Fruit fly (Drosophila melanogaster) whole organism, larva: ENCODE measurements around the gene CG4297.

Experiments
- noc ChIP-seq: fragments of 200-800 bp; sonication (Bioruptor generic); optimal IDR thresholded peaks from 3 replicates; lab custom pipeline; 2019; ENCODE audit warnings: missing biosample characterization, mild to moderate bottlenecking, missing genetic modification characterization, moderate library complexity

CG4297 gene

DNA sequence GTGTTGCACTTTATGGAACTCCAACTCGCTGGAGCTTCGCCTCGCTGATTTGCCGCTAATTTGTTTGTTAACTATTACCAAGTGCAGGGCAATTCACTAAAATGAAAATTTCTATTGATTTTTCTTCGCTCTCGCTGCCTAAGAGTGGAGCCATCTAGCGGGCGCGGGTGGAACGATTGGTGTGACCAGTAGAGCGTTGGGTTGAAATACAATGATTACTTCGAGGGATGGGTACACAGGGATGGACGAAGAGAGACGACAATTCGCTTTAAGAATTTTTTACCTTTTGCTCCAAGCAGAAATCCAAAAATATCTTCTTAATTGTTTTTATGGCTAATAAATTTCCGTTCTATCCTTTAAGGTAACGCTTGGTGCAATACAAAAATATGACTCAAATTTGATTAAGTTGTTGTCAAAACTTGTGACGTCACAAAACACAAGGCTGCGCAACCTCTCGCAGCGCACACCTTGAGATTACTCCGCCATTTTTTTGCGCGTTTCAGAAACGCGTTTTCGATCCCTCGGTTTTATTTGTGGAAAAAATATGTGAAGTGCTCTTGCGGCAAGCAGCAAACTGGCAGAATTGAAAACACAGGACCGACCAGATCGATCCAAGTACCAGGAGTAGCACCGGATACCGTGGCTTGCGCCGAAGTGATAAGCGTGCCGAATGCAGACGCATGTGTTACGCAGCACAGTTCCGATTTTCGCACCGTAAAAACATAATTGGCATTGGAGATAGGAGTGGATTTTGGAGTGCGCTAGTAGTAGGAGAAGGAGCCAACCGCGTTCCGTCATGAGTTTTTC lies 57.2 kb downstream of the CG4297 start, which contains the start of the genes AP-2alpha and ebi:
Gene AP-2alpha (minus strand): TSS at position 185 of the 807 bp plus-strand sequence.
Gene ebi (plus strand): TSS at position 475 of the 807 bp plus-strand sequence.
- TF ChIP-seq noc (tag; lab: Kevin White, UChicago): peak; percentile 82

DNA sequence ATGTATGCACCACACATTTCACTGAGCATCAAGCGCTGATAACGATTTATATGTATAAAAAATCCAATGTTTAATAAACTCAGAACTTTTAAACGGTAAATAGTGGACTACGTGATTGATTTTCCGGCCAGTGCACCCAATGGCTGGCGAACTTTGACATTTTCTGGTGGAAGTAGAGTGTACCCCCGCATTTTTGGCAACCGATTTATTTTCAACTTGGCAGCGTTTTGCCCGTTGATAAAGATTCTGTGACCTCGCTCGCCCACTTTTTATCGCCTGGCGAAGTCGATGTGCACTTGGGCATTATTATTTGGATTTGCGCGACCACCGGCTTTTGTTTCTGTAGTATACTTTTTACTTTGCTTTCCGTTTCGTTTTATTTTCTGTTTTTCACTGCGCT lies 58.1 kb downstream of the CG4297 start:
- no peak for TF ChIP-seq noc (tag; lab: Kevin White, UChicago)

DNA sequence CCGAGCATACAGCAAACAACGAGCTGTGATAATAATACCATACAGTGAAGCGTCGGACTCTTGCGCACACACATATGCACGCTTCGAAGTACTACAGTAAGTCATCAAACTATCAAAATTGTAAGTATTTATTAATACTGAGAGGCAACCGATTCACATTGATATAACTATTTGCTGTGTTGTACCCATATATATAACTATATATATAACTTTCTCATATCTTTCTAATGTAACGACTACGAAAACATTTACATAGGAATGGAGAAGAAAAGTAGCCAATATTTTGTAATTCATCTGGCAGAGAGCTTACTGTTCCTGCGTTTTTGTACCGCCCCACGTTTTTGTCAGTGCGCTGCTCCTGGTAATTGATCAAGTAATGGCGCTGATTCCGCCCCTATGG lies 59.1 kb downstream of the CG4297 start:
- peak; percentile 67 for TF ChIP-seq noc (tag; lab: Kevin White, UChicago)
